Worm (Caenorhabditis elegans): ENCODE data around the gene hmg-12.

Gene hmg-12

DNA sequence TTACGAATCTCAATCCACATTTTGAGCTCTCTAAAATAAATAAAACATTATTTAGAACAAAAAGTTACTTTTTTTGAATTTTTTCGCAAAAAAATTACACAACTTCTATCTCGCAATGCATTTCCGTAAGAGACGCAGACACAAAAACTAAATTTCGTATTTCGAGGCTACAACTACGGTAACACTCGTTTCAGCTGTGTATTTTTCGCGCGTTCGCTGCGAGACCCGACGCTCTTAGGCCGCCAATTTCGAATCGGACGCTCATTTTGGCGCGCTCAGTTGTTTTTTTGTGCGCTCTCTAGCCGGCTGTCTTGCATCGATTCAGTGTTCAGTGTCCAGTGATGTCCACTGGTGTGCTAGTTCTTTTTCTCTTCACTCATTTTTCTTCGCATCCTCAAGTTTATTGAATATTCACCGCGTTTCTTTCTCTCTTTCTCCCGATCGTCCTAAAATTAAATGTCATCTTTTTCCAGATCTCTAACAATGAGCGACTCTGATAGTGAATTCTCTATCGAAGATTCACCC, 41.6 kb upstream of the hmg-12 start, which contains the start of the genes npp-3 and top-2 (continued):
- TF ChIP-seq ces-1 (GFP tag; optimal IDR thresholded peaks at IDR 0.05) = no peak
- TF ChIP-seq attf-4 (tag; optimal IDR thresholded peaks at IDR 0.05) = no peak
- peak; percentile 87 for TF ChIP-seq ctbp-1 (GFP tag; IDR thresholded peaks at IDR 0.05)
- TF ChIP-seq R02D3.7 (tag; optimal IDR thresholded peaks at IDR 0.05) = peak; percentile 47
- TF ChIP-seq nhr-48 (tag; optimal IDR thresholded peaks at IDR 0.05) = peak; percentile 70
- no peak for TF ChIP-seq ceh-32 (tag; optimal IDR thresholded peaks at IDR 0.05; ENCODE audit: poor library complexity)
- no peak for TF ChIP-seq aly-2 (tag; optimal IDR thresholded peaks at IDR 0.05)
- peak; percentile 83 for TF ChIP-seq dmd-9 (GFP tag; IDR thresholded peaks at IDR 0.05)
- no peak for TF ChIP-seq fos-1 (tag; optimal IDR thresholded peaks at IDR 0.05)
- TF ChIP-seq lin-15B (tag; optimal IDR thresholded peaks at IDR 0.05) = peak; percentile 59
- peak in 1 of 2 experiments; percentile 80 for TF ChIP-seq daf-16 (GFP tag; optimal IDR thresholded peaks at IDR 0.05)
- peak; percentile 77 for TF ChIP-seq daf-16 (tag; optimal IDR thresholded peaks at IDR 0.05)
- no peak for TF ChIP-seq Y105C5A.15 (GFP tag; IDR thresholded peaks at IDR 0.05)
- TF ChIP-seq nhr-77 (tag; optimal IDR thresholded peaks at IDR 0.05) = peak; percentile 56
- TF ChIP-seq php-3 (GFP tag; IDR thresholded peaks at IDR 0.05) = 0 out of 2 replicates have a peak, but pooled peaks have one; percentile 10
- TF ChIP-seq dpl-1 (GFP tag; optimal IDR thresholded peaks at IDR 0.05) = peak; percentile 99
- peak; percentile 93 for TF ChIP-seq F37D6.2 (tag; optimal IDR thresholded peaks at IDR 0.05)
- no peak for TF ChIP-seq tag-97 (GFP tag; IDR thresholded peaks at IDR 0.05)
- peak; percentile 40; the same call in 1 of the 2 replicates for TF ChIP-seq lin-1 (GFP tag; IDR thresholded peaks at IDR 0.05)
- no peak for TF ChIP-seq Y75B8A.6 (GFP tag; IDR thresholded peaks at IDR 0.05)
- TF ChIP-seq jun-1 (tag; optimal IDR thresholded peaks at IDR 0.05) = peak; percentile 75
- TF ChIP-seq T26A8.4 (GFP tag; IDR thresholded peaks at IDR 0.05) = peak; percentile 89
- TF ChIP-seq F10B5.3 (tag; optimal IDR thresholded peaks at IDR 0.05) = peak; percentile 76
- TF ChIP-seq dve-1 (tag; optimal IDR thresholded peaks at IDR 0.05; ENCODE audit: insufficient read depth) = peak; percentile 93
- no peak for TF ChIP-seq lin-29 (GFP tag; IDR thresholded peaks at IDR 0.05)
- peak; percentile 92 for TF ChIP-seq ceh-20 (GFP tag; IDR thresholded peaks at IDR 0.05)
- TF ChIP-seq ceh-44 (GFP tag; IDR thresholded peaks at IDR 0.05) = peak; percentile 57; the same call in 1 of the 2 replicates
- TF ChIP-seq Y5F2A.4 (GFP tag; optimal IDR thresholded peaks at IDR 0.05) = no peak
- peak; percentile 84 for TF ChIP-seq mdt-29 (GFP tag; IDR thresholded peaks at IDR 0.05)
- no peak for TF ChIP-seq ceh-82 (tag; optimal IDR thresholded peaks at IDR 0.05)
- peak; percentile 84 for TF ChIP-seq vab-7 (GFP tag; IDR thresholded peaks at IDR 0.05)
- no peak for TF ChIP-seq zip-11 (GFP tag; IDR thresholded peaks at IDR 0.05)
- no peak for TF ChIP-seq ztf-11 (tag; optimal IDR thresholded peaks at IDR 0.05)
- TF ChIP-seq nhr-11 (tag; optimal IDR thresholded peaks at IDR 0.05) = peak; percentile 99
- TF ChIP-seq egl-27 (tag; optimal IDR thresholded peaks at IDR 0.05) = no peak
- peak; percentile 57 for TF ChIP-seq lir-3 (tag; optimal IDR thresholded peaks at IDR 0.05)
- TF ChIP-seq F44E2.7 (GFP tag; IDR thresholded peaks at IDR 0.05) = no peak
- TF ChIP-seq zfp-3 (GFP tag; conservative IDR thresholded peaks at IDR 0.05) = peak; percentile 46; the same call in 1 of the 2 replicates
- no peak for TF ChIP-seq snpc-4 (tag; optimal IDR thresholded peaks at IDR 0.05)
- no peak for TF ChIP-seq ZK337.2 (GFP tag; IDR thresholded peaks at IDR 0.05)
- peak; percentile 94 for TF ChIP-seq mes-2 (tag; optimal IDR thresholded peaks at IDR 0.05; ENCODE audit: poor library complexity, severe bottlenecking)
- TF ChIP-seq pqm-1 (tag; optimal IDR thresholded peaks at IDR 0.05) = no peak
- peak; percentile 78 for TF ChIP-seq ama-1 (optimal IDR thresholded peaks at IDR 0.05)
- peak; percentile 93 for TF ChIP-seq hlh-30 (tag; optimal IDR thresholded peaks at IDR 0.05; ENCODE audit: insufficient read depth)
- TF ChIP-seq D1046.2 (GFP tag; IDR thresholded peaks at IDR 0.05) = peak; percentile 100
- peak; percentile 94 for TF ChIP-seq hmg-1.1 (GFP tag; IDR thresholded peaks at IDR 0.05)
- no peak for TF ChIP-seq daf-12 (tag; optimal IDR thresholded peaks at IDR 0.05)
- TF ChIP-seq ZK546.5 (tag; optimal IDR thresholded peaks at IDR 0.05) = peak in 1 of 2 experiments; percentile 4
- peak; percentile 89 for TF ChIP-seq F49E8.2 (tag; optimal IDR thresholded peaks at IDR 0.05; ENCODE audit: borderline replicate concordance)
- TF ChIP-seq saeg-2 (GFP tag; IDR thresholded peaks at IDR 0.05) = peak; percentile 76
- peak; percentile 53; the same call in 1 of the 2 replicates for TF ChIP-seq madf-9 (GFP tag; conservative IDR thresholded peaks at IDR 0.05)

All from whole organism, L4 larva.